Worm (Caenorhabditis elegans) whole organism, L3 larva: ENCODE measurements around the gene ncx-9.

Source experiments
- ZK546.5 ChIP-seq: sonication (generic microtip); optimal IDR thresholded peaks from 2 replicates; lab custom pipeline; 2017; ENCODE audit warnings: missing biosample characterization, missing genetic modification characterization
- aly-2 ChIP-seq: fragments of 150-350 bp; optimal IDR thresholded peaks from 2 replicates; lab custom pipeline; 2014; ENCODE audit warnings: missing biosample characterization, missing genetic modification characterization
- ama-1 ChIP-seq: fragments of 150-350 bp; optimal IDR thresholded peaks from 2 replicates; lab custom pipeline; 2018
- ceh-28 ChIP-seq: fragments of 150-350 bp; optimal IDR thresholded peaks from 2 replicates; lab custom pipeline; 2014; ENCODE audit warnings: missing biosample characterization, missing genetic modification reagents, missing genetic modification characterization
- ceh-9 ChIP-seq: sonication (generic microtip); optimal IDR thresholded peaks from 2 replicates; lab custom pipeline; 2018; ENCODE audit warnings: missing biosample characterization, missing genetic modification characterization
- daf-12 ChIP-seq: fragments of 150-350 bp; optimal IDR thresholded peaks from 2 replicates; lab custom pipeline; 2014; ENCODE audit warnings: missing biosample characterization, missing genetic modification reagents, missing genetic modification characterization
- egl-5 ChIP-seq: fragments of 150-350 bp; optimal IDR thresholded peaks from 2 replicates; lab custom pipeline; 2017; ENCODE audit warnings: missing biosample characterization, missing genetic modification reagents, missing genetic modification characterization, inconsistent platforms
- elt-1 ChIP-seq: fragments of 150-350 bp; optimal IDR thresholded peaks from 2 replicates; lab custom pipeline; 2014; ENCODE audit warnings: missing biosample characterization, missing genetic modification characterization
- elt-2 ChIP-seq: sonication (generic microtip); optimal IDR thresholded peaks from 2 replicates; lab custom pipeline; 2016; ENCODE audit warnings: missing genetic modification reagents, mild to moderate bottlenecking, missing genetic modification characterization, missing compliant biosample characterization
- eor-1 ChIP-seq, 2 experiments: fragments of 150-350 bp; optimal IDR thresholded peaks; 2 replicates each; lab custom pipeline; 2014 to 2018; ENCODE audit warnings: missing biosample characterization in 2 of 2, missing genetic modification characterization in 2 of 2
- fos-1 ChIP-seq: fragments of 150-350 bp; optimal IDR thresholded peaks from 2 replicates; lab custom pipeline; 2014; ENCODE audit warnings: missing biosample characterization, missing genetic modification characterization
- hmg-11 ChIP-seq: sonication (generic microtip); optimal IDR thresholded peaks from 2 replicates; lab custom pipeline; 2016; ENCODE audit warnings: missing genetic modification characterization, missing compliant biosample characterization
- jun-1 ChIP-seq: fragments of 150-350 bp; optimal IDR thresholded peaks from 2 replicates; lab custom pipeline; 2014; ENCODE audit warnings: missing biosample characterization, missing genetic modification reagents, missing genetic modification characterization
- lin-39 ChIP-seq: fragments of 150-350 bp; optimal IDR thresholded peaks from 2 replicates; lab custom pipeline; 2018; ENCODE audit warnings: missing biosample characterization, missing genetic modification reagents, missing genetic modification characterization
- lsy-12 ChIP-seq: sonication (generic microtip); optimal IDR thresholded peaks from 2 replicates; lab custom pipeline; 2016; ENCODE audit warnings: mild to moderate bottlenecking, missing genetic modification characterization, missing compliant biosample characterization
- mdl-1 ChIP-seq: fragments of 150-350 bp; optimal IDR thresholded peaks from 2 replicates; lab custom pipeline; 2014; ENCODE audit warnings: missing biosample characterization, missing genetic modification characterization
- mml-1 ChIP-seq: fragments of 150-350 bp; sonication (generic microtip); optimal IDR thresholded peaks from 3 replicates; lab custom pipeline; 2014; ENCODE audit warnings: missing biosample characterization, missing genetic modification characterization
- nfya-1 ChIP-seq: sonication (generic microtip); optimal IDR thresholded peaks from 2 replicates; lab custom pipeline; 2017; ENCODE audit warnings: missing genetic modification characterization, mild to moderate bottlenecking, missing compliant biosample characterization, antibody characterized with exemption, moderate library complexity; ENCODE audit not compliant: insufficient read depth
- nhr-11 ChIP-seq: fragments of 150-350 bp; optimal IDR thresholded peaks from 2 replicates; lab custom pipeline; 2014; ENCODE audit warnings: missing biosample characterization, missing genetic modification characterization
- nhr-12 ChIP-seq: fragments of 150-350 bp; optimal IDR thresholded peaks from 2 replicates; lab custom pipeline; 2014; ENCODE audit warnings: missing biosample characterization, missing genetic modification characterization
- nhr-23 ChIP-seq: fragments of 150-350 bp; optimal IDR thresholded peaks from 2 replicates; lab custom pipeline; 2014; ENCODE audit warnings: missing biosample characterization, missing genetic modification reagents, missing genetic modification characterization
- nhr-25 ChIP-seq: sonication (generic microtip); optimal IDR thresholded peaks from 2 replicates; lab custom pipeline; 2017; ENCODE audit warnings: missing biosample characterization, missing genetic modification characterization
- nhr-28 ChIP-seq: fragments of 150-350 bp; optimal IDR thresholded peaks from 2 replicates; lab custom pipeline; 2014; ENCODE audit warnings: missing biosample characterization, missing genetic modification characterization
- nhr-43 ChIP-seq: sonication (generic microtip); optimal IDR thresholded peaks from 2 replicates; lab custom pipeline; 2016; ENCODE audit warnings: mild to moderate bottlenecking, missing genetic modification characterization, missing compliant biosample characterization; ENCODE audit not compliant: poor library complexity, severe bottlenecking
- pha-4 ChIP-seq: fragments of 150-350 bp; optimal IDR thresholded peaks from 2 replicates; lab custom pipeline; 2014; ENCODE audit warnings: missing biosample characterization, missing genetic modification reagents, missing genetic modification characterization
- pqm-1 ChIP-seq: fragments of 150-350 bp; optimal IDR thresholded peaks from 2 replicates; lab custom pipeline; 2017; ENCODE audit warnings: missing biosample characterization, missing genetic modification characterization, inconsistent platforms
- skn-1 ChIP-seq: fragments of 150-350 bp; optimal IDR thresholded peaks from 2 replicates; lab custom pipeline; 2014; ENCODE audit warnings: missing biosample characterization, missing genetic modification characterization
- snpc-4 ChIP-seq: fragments of 150-350 bp; optimal IDR thresholded peaks from 2 replicates; lab custom pipeline; 2014; ENCODE audit warnings: missing biosample characterization, missing genetic modification characterization
- tbx-2 ChIP-seq: sonication (generic microtip); optimal IDR thresholded peaks from 2 replicates; lab custom pipeline; 2016; ENCODE audit warnings: mild to moderate bottlenecking, missing genetic modification characterization, missing compliant biosample characterization
- unc-39 ChIP-seq: sonication (generic microtip); optimal IDR thresholded peaks from 4 replicates; lab custom pipeline; 2017; ENCODE audit warnings: missing biosample characterization, missing genetic modification characterization
- unc-62 ChIP-seq: fragments of 150-350 bp; sonication (generic microtip); optimal IDR thresholded peaks from 4 replicates; lab custom pipeline; 2014; ENCODE audit warnings: missing biosample characterization, missing genetic modification reagents, missing genetic modification characterization
- ztf-4 ChIP-seq: fragments of 150-350 bp; optimal IDR thresholded peaks from 2 replicates; lab custom pipeline; 2014; ENCODE audit warnings: missing biosample characterization, missing genetic modification characterization

Gene ncx-9

DNA sequence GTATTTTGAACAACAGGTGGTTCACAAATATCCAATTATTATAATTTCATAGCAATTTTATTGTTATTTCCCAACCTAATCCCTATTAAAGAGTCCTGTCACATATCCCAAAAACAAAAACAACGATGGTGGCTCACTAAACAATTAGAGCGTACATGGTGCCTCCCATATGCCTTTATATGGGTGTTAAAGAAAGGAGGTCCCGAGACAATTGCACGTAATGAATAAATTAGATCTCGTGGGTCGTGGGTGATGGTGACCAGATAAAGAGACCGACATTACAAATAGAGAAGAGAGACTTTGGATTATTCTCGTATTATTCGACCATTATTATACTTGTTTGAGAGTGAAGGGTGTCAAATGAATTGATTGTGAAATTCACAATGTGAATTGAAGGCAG is 27.8 kb downstream of the ncx-9 start:
- TF ChIP-seq skn-1 (tag; lab: Kevin White, UChicago) = no peak
- no peak for TF ChIP-seq lin-39 (tag; lab: Kevin White, UChicago)
- no peak for TF ChIP-seq unc-62 (GFP tag; lab: Kevin White, UChicago)
- TF ChIP-seq eor-1 (tag; optimal IDR thresholded peaks at IDR 0.05; lab: Kevin White, UChicago) = no peak
- no peak for TF ChIP-seq tbx-2 (tag; lab: Kevin White, UChicago)
- no peak for TF ChIP-seq nhr-23
- no peak for TF ChIP-seq ceh-28
- no peak for TF ChIP-seq mdl-1
- no peak for TF ChIP-seq aly-2
- TF ChIP-seq ceh-9 = no peak
- no peak for TF ChIP-seq ama-1 (lab: Kevin White, UChicago)
- TF ChIP-seq daf-12 (tag; lab: Kevin White, UChicago) = no peak
- no peak for TF ChIP-seq lsy-12 (tag; lab: Kevin White, UChicago)
- no peak for TF ChIP-seq nhr-12
- no peak for TF ChIP-seq unc-39 (tag; lab: Kevin White, UChicago)
- TF ChIP-seq elt-2 (tag; lab: Kevin White, UChicago) = no peak
- no peak for TF ChIP-seq pha-4 (tag; lab: Kevin White, UChicago)

ce11 chrV:4965790-4966189 is 29.3 kb downstream of the ncx-9 start:
- TF ChIP-seq nhr-25 (no peak), elt-1 (peak; percentile 80), jun-1 (tag; lab: Kevin White, UChicago) (no peak), skn-1 (tag; lab: Kevin White, UChicago) (no peak), tbx-2 (tag; lab: Kevin White, UChicago) (no peak), pqm-1 (no peak), nfya-1 (tag; lab: Kevin White, UChicago) (peak; percentile 55), nhr-23 (peak; percentile 38), ztf-4 (no peak), hmg-11 (tag; lab: Kevin White, UChicago) (peak; percentile 15), nhr-11 (tag; lab: Kevin White, UChicago) (no peak)
- TF ChIP-seq, all 47 proteins: peak for 4

ce11 chrV:4964671-4965420 is 30.2 kb downstream of the ncx-9 start:
- TF ChIP-seq hmg-11 (tag; lab: Kevin White, UChicago) (no peak), skn-1 (tag; lab: Kevin White, UChicago) (peak; percentile 86), elt-2 (tag; lab: Kevin White, UChicago) (peak; percentile 85), pqm-1 (peak; percentile 5), pha-4 (tag; lab: Kevin White, UChicago) (peak; percentile 78), egl-5 (no peak)

DNA sequence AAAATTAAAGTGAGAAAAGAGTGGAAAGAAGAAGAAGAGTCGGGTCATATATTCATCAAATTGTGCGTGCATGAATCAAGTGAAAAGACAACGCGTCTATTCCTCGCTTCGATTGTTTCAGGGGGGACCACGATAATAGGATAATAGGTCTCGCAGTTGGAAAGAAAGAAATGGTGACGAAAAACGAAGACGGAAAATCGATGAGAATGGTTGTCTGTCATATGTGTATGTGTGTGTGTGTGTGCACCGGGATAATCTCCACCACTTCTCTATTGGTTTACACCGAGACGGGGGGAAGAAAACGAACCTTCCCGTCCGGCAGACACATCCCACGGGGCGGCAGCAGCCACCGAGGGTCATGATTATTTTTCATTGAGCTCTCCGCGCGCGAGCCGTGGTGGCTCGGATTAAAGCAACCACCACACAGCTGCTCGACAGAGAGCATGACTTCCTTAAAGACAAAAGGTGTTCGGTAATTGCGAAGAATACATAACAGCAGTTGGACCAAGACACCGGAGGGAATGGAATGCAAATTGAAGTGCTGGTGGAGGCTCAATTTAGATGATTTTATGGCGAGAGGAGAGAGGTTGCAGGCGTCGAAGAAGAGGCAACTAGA is 30.9 kb downstream of the ncx-9 start:
- TF ChIP-seq mml-1 = no peak
- TF ChIP-seq ZK546.5 (tag; lab: Kevin White, UChicago) = no peak
- TF ChIP-seq ama-1 (lab: Kevin White, UChicago) = peak; percentile 57

DNA sequence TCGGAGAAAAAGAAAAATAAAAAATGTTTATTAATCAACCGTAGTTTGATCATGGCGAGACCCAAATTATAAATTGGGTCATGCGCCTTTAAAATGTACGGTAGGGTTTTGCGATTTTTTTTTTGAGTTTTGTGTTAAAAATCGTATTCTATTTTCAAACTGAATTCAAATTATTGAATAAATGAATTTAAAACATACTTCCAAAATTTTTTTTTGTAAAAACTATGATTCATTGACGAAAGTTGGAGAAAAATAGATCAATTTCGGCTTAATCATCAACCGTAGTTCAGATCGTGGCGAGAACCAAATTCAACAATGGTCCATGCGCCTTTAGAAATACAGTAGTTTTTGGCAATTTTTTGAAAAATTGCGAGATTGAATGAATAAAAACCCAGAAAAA is 31.4 kb downstream of the ncx-9 start:
- TF ChIP-seq ama-1 (lab: Kevin White, UChicago) = no peak
- no peak for TF ChIP-seq lin-39 (tag; lab: Kevin White, UChicago)
- no peak for TF ChIP-seq snpc-4 (tag; lab: Kevin White, UChicago)
- no peak for TF ChIP-seq nhr-23
- TF ChIP-seq fos-1 (tag; lab: Kevin White, UChicago) = no peak
- TF ChIP-seq nhr-43 (tag; lab: Kevin White, UChicago) = no peak
- TF ChIP-seq unc-39 (tag; lab: Kevin White, UChicago) = no peak
- TF ChIP-seq nhr-28 = no peak
- no peak for TF ChIP-seq nhr-12
- no peak for TF ChIP-seq nfya-1 (tag; lab: Kevin White, UChicago)
